Fruit fly (Drosophila melanogaster) whole organism, prepupa: ENCODE results near the gene ATPsynB.
A peak's percentile ranks its signal among the peaks of the same experiment; 100 is the strongest.

ENCODE experiments used
- Blimp-1 ChIP-seq: fragments of 200-800 bp; sonication (Bioruptor generic); optimal IDR thresholded peaks from 3 replicates; lab custom pipeline; 2017; ENCODE audit warnings: missing biosample characterization, missing genetic modification characterization, mild to moderate bottlenecking, moderate library complexity, missing genetic modification reagents
- CG10669 ChIP-seq: fragments of 200-800 bp; sonication (Bioruptor generic); optimal IDR thresholded peaks from 3 replicates; lab custom pipeline; 2018; ENCODE audit warnings: missing biosample characterization, mild to moderate bottlenecking, missing genetic modification characterization, moderate library complexity
- CG11294 ChIP-seq: fragments of 200-800 bp; sonication (Bioruptor generic); IDR thresholded peaks from 2 replicates; pipeline ENCODE4 v1.3.6; 2022; ENCODE audit warnings: missing biosample characterization, missing genetic modification characterization
- CG15336 ChIP-seq: fragments of 200-800 bp; sonication (Bioruptor generic); IDR thresholded peaks from 2 replicates; pipeline ENCODE4 v1.3.6; 2022; ENCODE audit warnings: missing biosample characterization, missing genetic modification characterization
- CG3032 ChIP-seq: fragments of 200-800 bp; optimal IDR thresholded peaks from 2 replicates; lab custom pipeline; 2019; ENCODE audit warnings: missing biosample characterization, mild to moderate bottlenecking, missing genetic modification characterization, moderate library complexity
- CG31627 ChIP-seq: fragments of 200-800 bp; sonication (Bioruptor generic); optimal IDR thresholded peaks from 3 replicates; lab custom pipeline; 2016; ENCODE audit warnings: missing biosample characterization, missing genetic modification characterization
- CG32006 ChIP-seq: fragments of 200-800 bp; sonication (Bioruptor generic); optimal IDR thresholded peaks from 3 replicates; lab custom pipeline; 2017; ENCODE audit warnings: missing biosample characterization, mild to moderate bottlenecking, missing genetic modification characterization
- CG34406 ChIP-seq: fragments of 200-800 bp; sonication (Bioruptor generic); optimal IDR thresholded peaks from 3 replicates; lab custom pipeline; 2016; ENCODE audit warnings: missing biosample characterization, missing genetic modification characterization
- CG3919 ChIP-seq: fragments of 200-800 bp; sonication (Bioruptor generic); optimal IDR thresholded peaks from 3 replicates; lab custom pipeline; 2016; ENCODE audit warnings: missing biosample characterization, missing genetic modification characterization
- CG4318 ChIP-seq: fragments of 200-800 bp; sonication (Bioruptor generic); optimal IDR thresholded peaks from 3 replicates; lab custom pipeline; 2017; ENCODE audit warnings: missing biosample characterization, mild to moderate bottlenecking, missing genetic modification characterization
- CG6163 ChIP-seq: fragments of 200-800 bp; sonication (Bioruptor generic); IDR thresholded peaks from 3 replicates; pipeline ENCODE4 v1.3.6; 2022; ENCODE audit warnings: missing biosample characterization, missing genetic modification characterization
- CG6276 ChIP-seq: fragments of 200-800 bp; sonication (Bioruptor generic); optimal IDR thresholded peaks from 2 replicates; lab custom pipeline; 2017; ENCODE audit warnings: missing biosample characterization, mild to moderate bottlenecking, missing genetic modification characterization
- CG6792 ChIP-seq: fragments of 200-800 bp; sonication (Bioruptor generic); optimal IDR thresholded peaks from 3 replicates; lab custom pipeline; 2016; ENCODE audit warnings: missing biosample characterization, missing genetic modification characterization
- CG6808 ChIP-seq: fragments of 200-800 bp; sonication (Bioruptor generic); optimal IDR thresholded peaks from 3 replicates; lab custom pipeline; 2017; ENCODE audit warnings: missing biosample characterization, missing genetic modification characterization, mild to moderate bottlenecking, moderate library complexity, missing genetic modification reagents
- CG6854 ChIP-seq: fragments of 200-800 bp; sonication (Bioruptor generic); optimal IDR thresholded peaks from 2 replicates; lab custom pipeline; 2017; ENCODE audit warnings: missing biosample characterization, mild to moderate bottlenecking, missing genetic modification characterization
- CG7368 ChIP-seq: fragments of 200-800 bp; sonication (Bioruptor generic); optimal IDR thresholded peaks from 3 replicates; lab custom pipeline; 2016; ENCODE audit warnings: missing biosample characterization, missing genetic modification characterization
- CG8119 ChIP-seq: fragments of 200-800 bp; sonication (Bioruptor generic); IDR thresholded peaks from 3 replicates; pipeline ENCODE4 v1.3.6; 2022; ENCODE audit warnings: missing biosample characterization, missing genetic modification characterization
- CG8319 ChIP-seq: fragments of 200-800 bp; sonication (Bioruptor generic); optimal IDR thresholded peaks from 3 replicates; lab custom pipeline; 2016; ENCODE audit warnings: missing biosample characterization, missing genetic modification characterization
- CG8632 ChIP-seq: fragments of 200-800 bp; sonication (Bioruptor generic); optimal IDR thresholded peaks from 3 replicates; lab custom pipeline; 2016; ENCODE audit warnings: missing biosample characterization, missing genetic modification characterization
- CG9139 ChIP-seq: fragments of 200-800 bp; sonication (Bioruptor generic); optimal IDR thresholded peaks from 3 replicates; lab custom pipeline; 2017; ENCODE audit warnings: missing biosample characterization, mild to moderate bottlenecking, missing genetic modification characterization
- Eip75B ChIP-seq: fragments of 200-800 bp; sonication (Bioruptor generic); optimal IDR thresholded peaks from 3 replicates; lab custom pipeline; 2016; ENCODE audit warnings: missing biosample characterization, missing genetic modification characterization
- Eip93F ChIP-seq: fragments of 200-800 bp; sonication (Bioruptor generic); optimal IDR thresholded peaks from 2 replicates; lab custom pipeline; 2016; ENCODE audit warnings: missing biosample characterization, mild to moderate bottlenecking, missing genetic modification characterization
- Ets21C ChIP-seq: fragments of 200-800 bp; sonication (Bioruptor generic); optimal IDR thresholded peaks from 3 replicates; lab custom pipeline; 2016; ENCODE audit warnings: missing biosample characterization, missing genetic modification characterization
- Ets96B ChIP-seq: fragments of 200-800 bp; optimal IDR thresholded peaks from 2 replicates; lab custom pipeline; 2019; ENCODE audit warnings: missing biosample characterization, mild to moderate bottlenecking, missing genetic modification characterization, moderate library complexity
- Gug ChIP-seq: fragments of 200-800 bp; sonication (Bioruptor generic); IDR thresholded peaks from 2 replicates; pipeline ENCODE4 v1.3.6; 2022; ENCODE audit warnings: missing biosample characterization, missing genetic modification characterization
- Hr39 ChIP-seq: fragments of 200-800 bp; sonication (Bioruptor generic); optimal IDR thresholded peaks from 2 replicates; lab custom pipeline; 2016; ENCODE audit warnings: missing biosample characterization, missing genetic modification characterization
- Hr4 ChIP-seq: fragments of 200-800 bp; sonication (Bioruptor generic); optimal IDR thresholded peaks from 3 replicates; lab custom pipeline; 2016; ENCODE audit warnings: missing biosample characterization, missing genetic modification characterization
- Lpt ChIP-seq: fragments of 200-800 bp; sonication (Bioruptor generic); optimal IDR thresholded peaks from 3 replicates; lab custom pipeline; 2016; ENCODE audit warnings: missing biosample characterization, missing genetic modification characterization
- OdsH ChIP-seq: fragments of 200-800 bp; sonication (Bioruptor generic); optimal IDR thresholded peaks from 3 replicates; lab custom pipeline; 2016; ENCODE audit warnings: missing biosample characterization, missing genetic modification characterization
- Sox102F ChIP-seq: fragments of 200-800 bp; sonication (Bioruptor generic); optimal IDR thresholded peaks from 2 replicates; lab custom pipeline; 2016; ENCODE audit warnings: missing biosample characterization, mild to moderate bottlenecking, missing genetic modification characterization
- Sox14 ChIP-seq: fragments of 200-800 bp; sonication (Bioruptor generic); optimal IDR thresholded peaks from 3 replicates; lab custom pipeline; 2016; ENCODE audit warnings: missing biosample characterization, missing genetic modification characterization
- Sox15 ChIP-seq: fragments of 200-800 bp; sonication (Bioruptor generic); optimal IDR thresholded peaks from 3 replicates; lab custom pipeline; 2016; ENCODE audit warnings: missing biosample characterization, missing genetic modification characterization
- achi ChIP-seq: fragments of 200-800 bp; sonication (Bioruptor generic); optimal IDR thresholded peaks from 3 replicates; lab custom pipeline; 2016; ENCODE audit warnings: missing biosample characterization, missing genetic modification characterization
- acj6 ChIP-seq: fragments of 200-800 bp; sonication (Bioruptor generic); optimal IDR thresholded peaks from 3 replicates; lab custom pipeline; 2016; ENCODE audit warnings: missing biosample characterization, missing genetic modification characterization
- dsx ChIP-seq: fragments of 200-800 bp; optimal IDR thresholded peaks from 3 replicates; lab custom pipeline; 2019; ENCODE audit warnings: missing biosample characterization, mild to moderate bottlenecking, missing genetic modification characterization, moderate library complexity; ENCODE audit not compliant: poor library complexity, severe bottlenecking
- eg ChIP-seq: fragments of 200-800 bp; sonication (Bioruptor generic); IDR thresholded peaks from 3 replicates; pipeline ENCODE4 v1.3.6; 2022; ENCODE audit warnings: missing biosample characterization, missing genetic modification characterization
- esn ChIP-seq: fragments of 200-800 bp; sonication (Bioruptor generic); optimal IDR thresholded peaks from 2 replicates; lab custom pipeline; 2016; ENCODE audit warnings: missing biosample characterization, mild to moderate bottlenecking, missing genetic modification characterization, moderate library complexity
- fd59A ChIP-seq: fragments of 200-800 bp; sonication (Bioruptor generic); optimal IDR thresholded peaks from 2 replicates; lab custom pipeline; 2017; ENCODE audit warnings: missing biosample characterization, mild to moderate bottlenecking, missing genetic modification characterization, missing genetic modification reagents
- fd85E ChIP-seq: fragments of 200-800 bp; sonication (Bioruptor generic); optimal IDR thresholded peaks from 3 replicates; lab custom pipeline; 2016; ENCODE audit warnings: missing biosample characterization, missing genetic modification characterization
- fkh ChIP-seq: fragments of 200-800 bp; sonication (Bioruptor generic); optimal IDR thresholded peaks from 3 replicates; lab custom pipeline; 2017; ENCODE audit warnings: missing biosample characterization, mild to moderate bottlenecking, missing genetic modification characterization, moderate library complexity
- lz ChIP-seq: fragments of 200-800 bp; sonication (Bioruptor generic); optimal IDR thresholded peaks from 3 replicates; lab custom pipeline; 2016; ENCODE audit warnings: missing biosample characterization, missing genetic modification characterization
- pdm3 ChIP-seq: fragments of 200-800 bp; sonication (Bioruptor generic); optimal IDR thresholded peaks from 3 replicates; lab custom pipeline; 2016; ENCODE audit warnings: missing biosample characterization, missing genetic modification characterization
- spab ChIP-seq: fragments of 200-800 bp; sonication (Bioruptor generic); optimal IDR thresholded peaks from 2 replicates; lab custom pipeline; 2017; ENCODE audit warnings: missing biosample characterization, mild to moderate bottlenecking, missing genetic modification characterization, missing genetic modification reagents
- ss ChIP-seq, 2 experiments: fragments of 200-800 bp; sonication (Bioruptor generic); optimal IDR thresholded peaks; 2 replicates in 1 of 2; 3 replicates in 1 of 2; lab custom pipeline; 2017 to 2018; ENCODE audit warnings: mild to moderate bottlenecking in 2 of 2, missing biosample characterization in 2 of 2, missing genetic modification characterization in 2 of 2, moderate library complexity in 1 of 2
- vri ChIP-seq: fragments of 200-800 bp; sonication (Bioruptor generic); optimal IDR thresholded peaks from 3 replicates; lab custom pipeline; 2016; ENCODE audit warnings: missing biosample characterization, mild to moderate bottlenecking, missing genetic modification characterization

ATPsynB gene

dm6 chr3L:9695647-9696046 lies 34.2 kb upstream of the ATPsynB start (continued):
- peak; percentile 21 for TF ChIP-seq Ets96B (tag; lab: Kevin White, UChicago)
- no peak for TF ChIP-seq CG10669 (GFP tag; lab: Kevin White, UChicago)
- peak; percentile 18 for TF ChIP-seq CG8319 (GFP tag; lab: Kevin White, UChicago)
- peak; percentile 20 for TF ChIP-seq spab (GFP tag; lab: Kevin White, UChicago)
- no peak for TF ChIP-seq fkh
- TF ChIP-seq CG3032 (tag; lab: Kevin White, UChicago): peak; percentile 41
- TF ChIP-seq CG34406 (GFP tag; lab: Kevin White, UChicago): peak; percentile 33
- peak; percentile 47 for TF ChIP-seq acj6 (GFP tag; lab: Kevin White, UChicago)
- TF ChIP-seq CG6808 (GFP tag; lab: Kevin White, UChicago): no peak
- TF ChIP-seq Hr4 (GFP tag; lab: Kevin White, UChicago): peak; percentile 71
- peak; percentile 34 for TF ChIP-seq CG15336 (GFP tag; lab: Robert Waterston, UW)
- TF ChIP-seq CG4318: peak; percentile 30
- TF ChIP-seq OdsH: peak; percentile 55
- peak; percentile 16 for TF ChIP-seq Sox14 (GFP tag; lab: Kevin White, UChicago)
- TF ChIP-seq vri (GFP tag; lab: Kevin White, UChicago): no peak
- peak; percentile 16 for TF ChIP-seq pdm3
- TF ChIP-seq Eip93F: no peak

dm6 chr3L:9696650-9697526 lies 32.9 kb upstream of the ATPsynB start, which contains the start of gene Prps:
TSS of gene Prps (minus strand) at chr3L:9696700.
- TF ChIP-seq CG6163 (GFP tag; lab: Robert Waterston, UW) (peak; percentile 90), CG7368 (peak; percentile 89), Blimp-1 (GFP tag; lab: Kevin White, UChicago) (peak; percentile 69), CG6808 (GFP tag; lab: Kevin White, UChicago) (peak; percentile 77), Hr4 (GFP tag; lab: Kevin White, UChicago) (peak; percentile 88), dsx (peak; percentile 79), lz (GFP tag; lab: Kevin White, UChicago) (peak; percentile 86), eg (GFP tag; lab: Robert Waterston, UW) (peak; percentile 88), Eip75B (peak; percentile 91), CG8319 (GFP tag; lab: Kevin White, UChicago) (peak; percentile 70), Gug (GFP tag; lab: Robert Waterston, UW) (peak; percentile 71), Sox102F (GFP tag; lab: Kevin White, UChicago) (peak; percentile 93), acj6 (GFP tag; lab: Kevin White, UChicago) (peak; percentile 83), CG6276 (no peak), CG6792 (GFP tag; lab: Kevin White, UChicago) (peak; percentile 90), achi (peak; percentile 78), CG9139 (GFP tag; lab: Kevin White, UChicago) (peak; percentile 81), Ets21C (peak; percentile 77), CG6854 (GFP tag; lab: Kevin White, UChicago) (peak; percentile 92), Ets96B (tag; lab: Kevin White, UChicago) (peak; percentile 84), OdsH (peak; percentile 83), Sox14 (GFP tag; lab: Kevin White, UChicago) (peak; percentile 82), fd59A (peak; percentile 54), CG4318 (no peak), CG11294 (GFP tag; lab: Robert Waterston, UW) (peak; percentile 72), Hr39 (peak; percentile 82), CG8119 (GFP tag; lab: Robert Waterston, UW) (peak; percentile 78; the same call in 2 of the 3 replicates), CG3919 (GFP tag; lab: Kevin White, UChicago) (peak; percentile 93), CG8632 (GFP tag; lab: Kevin White, UChicago) (peak; percentile 83), fkh (peak; percentile 23), CG31627 (peak; percentile 83), Eip93F (peak; percentile 83), Lpt (GFP tag; lab: Kevin White, UChicago) (peak; percentile 70), spab (GFP tag; lab: Kevin White, UChicago) (peak; percentile 67), Sox15 (GFP tag; lab: Kevin White, UChicago) (peak; percentile 61), vri (GFP tag; lab: Kevin White, UChicago) (peak; percentile 91), CG15336 (GFP tag; lab: Robert Waterston, UW) (peak; percentile 83), esn (GFP tag; lab: Kevin White, UChicago) (peak; percentile 91), fd85E (GFP tag; lab: Kevin White, UChicago) (peak; percentile 81), CG32006 (GFP tag; lab: Kevin White, UChicago) (peak; percentile 70), ss (GFP tag; optimal IDR thresholded peaks at IDR 0.05; lab: Kevin White, UChicago) (peak; percentile 84 to 86)
